Worm (Caenorhabditis elegans) whole organism, L1 larva: ENCODE measurements around the gene ssr-2.

Experiments
- C16A3.4 ChIP-seq: fragments of 150-350 bp; optimal IDR thresholded peaks from 2 replicates; lab custom pipeline; 2014; ENCODE audit warnings: missing biosample characterization, missing genetic modification characterization
- C34B4.2 ChIP-seq: sonication (generic microtip); optimal IDR thresholded peaks from 2 replicates; lab custom pipeline; 2017; ENCODE audit warnings: mild to moderate bottlenecking, missing genetic modification characterization, missing compliant biosample characterization
- F16B12.6 ChIP-seq: fragments of 150-350 bp; optimal IDR thresholded peaks from 2 replicates; lab custom pipeline; 2014; ENCODE audit warnings: missing biosample characterization, missing genetic modification characterization
- Y116A8C.19 ChIP-seq: sonication (generic microtip); optimal IDR thresholded peaks from 2 replicates; lab custom pipeline; 2016; ENCODE audit warnings: missing compliant biosample characterization, missing genetic modification characterization, borderline replicate concordance
- aly-2 ChIP-seq: fragments of 150-350 bp; optimal IDR thresholded peaks from 2 replicates; lab custom pipeline; 2014; ENCODE audit warnings: missing biosample characterization, missing genetic modification characterization
- blmp-1 ChIP-seq: fragments of 150-350 bp; optimal IDR thresholded peaks from 2 replicates; lab custom pipeline; 2014; ENCODE audit warnings: missing biosample characterization, missing genetic modification characterization
- ceh-8 ChIP-seq: fragments of 200-800 bp; sonication (Bioruptor generic); optimal IDR thresholded peaks from 2 replicates; lab custom pipeline; 2018; ENCODE audit warnings: mild to moderate bottlenecking, missing genetic modification characterization, moderate library complexity, missing compliant biosample characterization
- ceh-82 ChIP-seq, 3 experiments: fragments of 150-350 bp in 1 of 3; sonication (generic microtip) in 2 of 3; optimal IDR thresholded peaks; 2 replicates each; lab custom pipeline; 2014 to 2017; ENCODE audit warnings: missing biosample characterization in 3 of 3, missing genetic modification characterization in 3 of 3
- ceh-90 ChIP-seq: sonication (generic microtip); optimal IDR thresholded peaks from 2 replicates; lab custom pipeline; 2016; ENCODE audit warnings: missing genetic modification characterization, missing compliant biosample characterization
- dpl-1 ChIP-seq, 3 experiments: fragments of 150-350 bp in 2 of 3; sonication (generic microtip) in 1 of 3; optimal IDR thresholded peaks; 2 replicates each; lab custom pipeline; 2014 to 2017; ENCODE audit warnings: missing biosample characterization in 3 of 3, missing genetic modification characterization in 3 of 3, missing genetic modification reagents in 3 of 3
- efl-1 ChIP-seq, 4 experiments: fragments of 150-350 bp; optimal IDR thresholded peaks in 3 of 4; peaks in 1 of 4; 1 replicate in 1 of 4; 2 replicates in 3 of 4; lab custom pipeline; 2014; ENCODE audit warnings: missing biosample characterization in 2 of 4, missing genetic modification characterization in 2 of 4, missing genetic modification reagents in 2 of 4
- efl-3 ChIP-seq: fragments of 200-800 bp; sonication (Bioruptor generic); optimal IDR thresholded peaks from 2 replicates; lab custom pipeline; 2018; ENCODE audit warnings: mild to moderate bottlenecking, missing genetic modification characterization, missing compliant biosample characterization
- egl-13 ChIP-seq: sonication (generic microtip); optimal IDR thresholded peaks from 2 replicates; lab custom pipeline; 2016; ENCODE audit warnings: missing genotype, missing genetic modification reagents, missing genetic modification characterization, missing compliant biosample characterization
- egl-27 ChIP-seq, 2 experiments: fragments of 150-350 bp in 1 of 2; sonication (generic microtip); optimal IDR thresholded peaks; 3 replicates each; lab custom pipeline; 2017 to 2018; ENCODE audit warnings: missing biosample characterization in 2 of 2, missing genetic modification characterization in 2 of 2, missing genetic modification reagents in 2 of 2
- elt-2 ChIP-seq: sonication (generic microtip); optimal IDR thresholded peaks from 2 replicates; lab custom pipeline; 2016; ENCODE audit warnings: missing genetic modification characterization, mild to moderate bottlenecking, inconsistent platforms, missing compliant biosample characterization, missing genetic modification reagents
- elt-3 ChIP-seq, 6 experiments: fragments of 150-350 bp in 1 of 6; sonication (generic microtip); optimal IDR thresholded peaks; 2 replicates each; lab custom pipeline; 2017 to 2018; ENCODE audit warnings: missing biosample characterization in 6 of 6, missing genetic modification characterization in 6 of 6, inconsistent platforms in 1 of 6
- fkh-4 ChIP-seq: sonication (generic microtip); optimal IDR thresholded peaks from 2 replicates; lab custom pipeline; 2016; ENCODE audit warnings: missing compliant biosample characterization, missing genetic modification characterization, borderline replicate concordance
- fkh-8 ChIP-seq: sonication (generic microtip); optimal IDR thresholded peaks from 2 replicates; lab custom pipeline; 2016; ENCODE audit warnings: mild to moderate bottlenecking, missing genetic modification characterization, missing compliant biosample characterization
- grh-1 ChIP-seq: fragments of 200-800 bp; sonication (Bioruptor generic); IDR thresholded peaks from 2 replicates; pipeline ENCODE4 v1.3.6; 2022; ENCODE audit warnings: missing genetic modification reagents, missing genetic modification characterization, missing compliant biosample characterization
- hlh-17 ChIP-seq: fragments of 200-800 bp; sonication (Bioruptor generic); optimal IDR thresholded peaks from 2 replicates; lab custom pipeline; 2018; ENCODE audit warnings: missing genetic modification characterization, mild to moderate bottlenecking, missing compliant biosample characterization, moderate library complexity, borderline replicate concordance
- hpl-2 ChIP-seq: fragments of 150-350 bp; optimal IDR thresholded peaks from 2 replicates; lab custom pipeline; 2014; ENCODE audit warnings: missing biosample characterization, missing genetic modification reagents, missing genetic modification characterization
- isw-1 ChIP-seq: fragments of 200-800 bp; sonication (Bioruptor generic); IDR thresholded peaks from 2 replicates; pipeline ENCODE4 v1.3.6; 2022; ENCODE audit warnings: missing genetic modification characterization, missing compliant biosample characterization
- lin-13 ChIP-seq: fragments of 150-350 bp; optimal IDR thresholded peaks from 2 replicates; lab custom pipeline; 2014; ENCODE audit warnings: missing biosample characterization, missing genetic modification reagents, missing genetic modification characterization
- lin-14 ChIP-seq: fragments of 200-800 bp; sonication (Bioruptor generic); optimal IDR thresholded peaks from 2 replicates; lab custom pipeline; 2018; ENCODE audit warnings: mild to moderate bottlenecking, missing genetic modification characterization, moderate library complexity, missing compliant biosample characterization
- lin-35 ChIP-seq, 2 experiments: fragments of 150-350 bp; optimal IDR thresholded peaks; 2 replicates each; lab custom pipeline; 2014; ENCODE audit warnings: missing biosample characterization in 2 of 2, missing genetic modification characterization in 2 of 2, missing genetic modification reagents in 2 of 2
- lin-39 ChIP-seq: fragments of 150-350 bp; optimal IDR thresholded peaks from 2 replicates; lab custom pipeline; 2014; ENCODE audit warnings: missing biosample characterization, missing genetic modification reagents, missing genetic modification characterization
- lir-3 ChIP-seq: sonication (generic microtip); optimal IDR thresholded peaks from 2 replicates; lab custom pipeline; 2016; ENCODE audit warnings: mild to moderate bottlenecking, missing genetic modification characterization, moderate library complexity, missing compliant biosample characterization; ENCODE audit not compliant: poor library complexity
- mef-2 ChIP-seq: fragments of 150-350 bp; optimal IDR thresholded peaks from 2 replicates; lab custom pipeline; 2014; ENCODE audit warnings: missing biosample characterization, missing genetic modification characterization
- nhr-11 ChIP-seq: fragments of 150-350 bp; optimal IDR thresholded peaks from 2 replicates; lab custom pipeline; 2014; ENCODE audit warnings: missing biosample characterization, missing genetic modification characterization
- nhr-12 ChIP-seq: sonication (generic microtip); optimal IDR thresholded peaks from 2 replicates; lab custom pipeline; 2017; ENCODE audit warnings: missing biosample characterization, missing genetic modification characterization
- nhr-20 ChIP-seq: sonication (generic microtip); optimal IDR thresholded peaks from 2 replicates; lab custom pipeline; 2016; ENCODE audit warnings: mild to moderate bottlenecking, missing genetic modification characterization, missing compliant biosample characterization
- nhr-237 ChIP-seq: fragments of 150-350 bp; optimal IDR thresholded peaks from 2 replicates; lab custom pipeline; 2014; ENCODE audit warnings: missing biosample characterization, missing genetic modification characterization
- nhr-71 ChIP-seq: sonication (generic microtip); optimal IDR thresholded peaks from 2 replicates; lab custom pipeline; 2016; ENCODE audit warnings: mild to moderate bottlenecking, missing genetic modification characterization, moderate library complexity, missing compliant biosample characterization
- nhr-76 ChIP-seq: sonication (generic microtip); optimal IDR thresholded peaks from 2 replicates; lab custom pipeline; 2017; ENCODE audit warnings: missing biosample characterization, missing genetic modification characterization
- nhr-84 ChIP-seq: sonication (generic microtip); optimal IDR thresholded peaks from 2 replicates; lab custom pipeline; 2017; ENCODE audit warnings: missing biosample characterization, missing genetic modification characterization
- nhr-85 ChIP-seq: sonication (generic microtip); peaks from one replicate; lab custom pipeline; 2016; ENCODE audit warnings: missing genetic modification characterization, inconsistent platforms, missing compliant biosample characterization
- nhr-90 ChIP-seq: sonication (generic microtip); optimal IDR thresholded peaks from 2 replicates; lab custom pipeline; 2016; ENCODE audit warnings: mild to moderate bottlenecking, missing genetic modification characterization, missing compliant biosample characterization; ENCODE audit not compliant: poor library complexity
- pag-3 ChIP-seq: sonication (generic microtip); optimal IDR thresholded peaks from 2 replicates; lab custom pipeline; 2017; ENCODE audit warnings: missing genetic modification characterization, mild to moderate bottlenecking, missing compliant biosample characterization, antibody characterized with exemption, borderline replicate concordance; ENCODE audit not compliant: insufficient read depth
- pqm-1 ChIP-seq: sonication (generic microtip); optimal IDR thresholded peaks from 3 replicates; lab custom pipeline; 2017; ENCODE audit warnings: missing biosample characterization, missing genetic modification characterization
- skn-1 ChIP-seq: fragments of 150-350 bp; optimal IDR thresholded peaks from 2 replicates; lab custom pipeline; 2014; ENCODE audit warnings: missing biosample characterization, missing genetic modification characterization
- snpc-4 ChIP-seq: fragments of 150-350 bp; optimal IDR thresholded peaks from 2 replicates; lab custom pipeline; 2014; ENCODE audit warnings: missing biosample characterization, missing genetic modification characterization
- snu-23 ChIP-seq: sonication (generic microtip); optimal IDR thresholded peaks from 2 replicates; lab custom pipeline; 2016; ENCODE audit warnings: missing genetic modification characterization, missing compliant biosample characterization
- sox-4 ChIP-seq: sonication (generic microtip); optimal IDR thresholded peaks from 2 replicates; lab custom pipeline; 2016; ENCODE audit warnings: missing genetic modification characterization, missing compliant biosample characterization
- swsn-7 ChIP-seq: sonication (generic microtip); optimal IDR thresholded peaks from 2 replicates; lab custom pipeline; 2016; ENCODE audit warnings: missing genetic modification characterization, missing compliant biosample characterization
- tlp-1 ChIP-seq: fragments of 150-350 bp; optimal IDR thresholded peaks from 2 replicates; lab custom pipeline; 2014; ENCODE audit warnings: missing biosample characterization, missing genetic modification characterization
- unc-130 ChIP-seq: fragments of 150-350 bp; optimal IDR thresholded peaks from 2 replicates; lab custom pipeline; 2017; ENCODE audit warnings: missing biosample characterization, missing genetic modification characterization, inconsistent platforms
- unc-30 ChIP-seq: sonication (generic microtip); optimal IDR thresholded peaks from 2 replicates; lab custom pipeline; 2017; ENCODE audit warnings: missing biosample characterization, missing genetic modification characterization
- unc-86 ChIP-seq: sonication (generic microtip); optimal IDR thresholded peaks from 2 replicates; lab custom pipeline; 2016; ENCODE audit warnings: missing genetic modification characterization, missing compliant biosample characterization
- unc-98 ChIP-seq: fragments of 200-800 bp; sonication (Bioruptor generic); IDR thresholded peaks from 2 replicates; pipeline ENCODE4 v1.3.6; 2022; ENCODE audit warnings: missing genetic modification characterization, missing compliant biosample characterization
- vab-15 ChIP-seq: sonication (generic microtip); optimal IDR thresholded peaks from 2 replicates; lab custom pipeline; 2017; ENCODE audit warnings: missing genotype, mild to moderate bottlenecking, missing genetic modification characterization, missing compliant biosample characterization
- zag-1 ChIP-seq: fragments of 150-350 bp; optimal IDR thresholded peaks from 2 replicates; lab custom pipeline; 2014; ENCODE audit warnings: missing biosample characterization, missing genetic modification characterization
- zip-4 ChIP-seq: fragments of 200-800 bp; sonication (Bioruptor generic); optimal IDR thresholded peaks from 2 replicates; lab custom pipeline; 2018; ENCODE audit warnings: mild to moderate bottlenecking, missing genetic modification characterization, moderate library complexity, missing compliant biosample characterization

ssr-2 gene

DNA sequence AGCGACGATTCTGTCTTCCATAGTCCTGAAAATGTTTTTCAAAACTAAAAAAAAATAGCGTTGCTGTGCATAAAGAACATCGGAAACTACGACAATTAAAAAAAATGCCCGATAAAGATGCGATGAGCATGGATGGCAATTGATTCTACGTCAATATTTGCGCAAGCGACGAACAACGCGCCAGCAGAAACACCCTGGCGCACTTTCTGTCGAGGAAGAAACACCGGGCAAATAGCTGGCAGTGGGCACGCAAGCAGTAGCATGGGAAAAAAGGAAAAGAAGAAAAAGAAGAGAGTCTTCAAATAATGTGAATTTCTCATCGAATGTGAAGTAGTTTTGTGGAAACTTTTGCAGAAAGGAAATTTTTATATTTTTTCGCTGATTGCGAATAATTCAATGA lies 17.9 kb downstream of the ssr-2 start, which contains the start of gene C14A11.9:
Gene C14A11.9, minus strand, starts transcription at position 27 of the 400 bp plus-strand sequence.
- TF ChIP-seq efl-3 (GFP tag; lab: Kevin White, UChicago): peak; percentile 52
- peak; percentile 68 for TF ChIP-seq sox-4 (tag; lab: Kevin White, UChicago)
- TF ChIP-seq fkh-8 (tag; lab: Kevin White, UChicago): peak; percentile 91
- peak; percentile 56 for TF ChIP-seq unc-130
- peak; percentile 84 for TF ChIP-seq C16A3.4 (tag; lab: Kevin White, UChicago)
- no peak for TF ChIP-seq nhr-237 (tag; lab: Kevin White, UChicago)
- peak; percentile 63 for TF ChIP-seq zag-1 (tag; lab: Kevin White, UChicago)
- TF ChIP-seq aly-2: peak; percentile 76
- TF ChIP-seq nhr-20: peak; percentile 94
- peak; percentile 2 for TF ChIP-seq nhr-12
- peak; percentile 89 for TF ChIP-seq skn-1
- peak; percentile 69 for TF ChIP-seq blmp-1 (tag; lab: Kevin White, UChicago)
- TF ChIP-seq nhr-85: peak; percentile 96
- TF ChIP-seq isw-1 (GFP tag; lab: Robert Waterston, UW): peak; percentile 82
- TF ChIP-seq lin-13 (GFP tag; lab: Kevin White, UChicago): peak; percentile 91
- peak; percentile 96 for TF ChIP-seq swsn-7 (tag; lab: Kevin White, UChicago)
- no peak for TF ChIP-seq C34B4.2 (tag; lab: Kevin White, UChicago)
- peak; percentile 72 for TF ChIP-seq nhr-11 (tag; lab: Kevin White, UChicago)
- peak; percentile 80 for TF ChIP-seq grh-1 (GFP tag; lab: Robert Waterston, UW)
- peak; percentile 93 for TF ChIP-seq egl-13
- peak; percentile 82 to 95 (median 93) for TF ChIP-seq ceh-82 (tag; optimal IDR thresholded peaks at IDR 0.05; lab: Kevin White, UChicago)
- TF ChIP-seq elt-3 (tag; optimal IDR thresholded peaks at IDR 0.05; lab: Kevin White, UChicago): peak in 3 of 6 experiments; percentile 29 to 63 (median 35)
- peak; percentile 33 for TF ChIP-seq mef-2 (tag; lab: Kevin White, UChicago)
- TF ChIP-seq efl-1 (optimal IDR thresholded peaks at IDR 0.05; lab: Kevin White, UChicago): peak; percentile 71 to 79
- peak; percentile 70 to 98 for TF ChIP-seq efl-1 (GFP tag; optimal IDR thresholded peaks at IDR 0.05 in 1 of 2; lab: Kevin White, UChicago)
- peak; percentile 35 for TF ChIP-seq pag-3 (tag; lab: Kevin White, UChicago)
- peak; percentile 94 for TF ChIP-seq lin-14 (GFP tag; lab: Kevin White, UChicago)
- peak; percentile 86 for TF ChIP-seq snpc-4 (tag; lab: Kevin White, UChicago)
- TF ChIP-seq unc-98 (GFP tag; lab: Robert Waterston, UW): no peak
- peak; percentile 97 for TF ChIP-seq snu-23
- TF ChIP-seq lin-39 (tag; lab: Kevin White, UChicago): peak; percentile 93
- TF ChIP-seq nhr-71 (tag; lab: Kevin White, UChicago): peak; percentile 95
- no peak for TF ChIP-seq pqm-1 (tag; lab: Kevin White, UChicago)
- no peak for TF ChIP-seq Y116A8C.19 (tag; lab: Kevin White, UChicago)
- peak; percentile 69 to 80 (median 79) for TF ChIP-seq dpl-1 (GFP tag; optimal IDR thresholded peaks at IDR 0.05; lab: Kevin White, UChicago)
- TF ChIP-seq zip-4: peak; percentile 77
- TF ChIP-seq unc-86 (tag; lab: Kevin White, UChicago): peak; percentile 95
- peak; percentile 94 for TF ChIP-seq nhr-90 (tag; lab: Kevin White, UChicago)
- TF ChIP-seq ceh-8 (GFP tag; lab: Kevin White, UChicago): peak; percentile 81
- peak; percentile 53 for TF ChIP-seq F16B12.6
- peak; percentile 56 for TF ChIP-seq lir-3 (tag; lab: Kevin White, UChicago)
- TF ChIP-seq ceh-90: peak; percentile 23
- peak; percentile 72 for TF ChIP-seq hpl-2
- TF ChIP-seq hlh-17 (GFP tag; lab: Kevin White, UChicago): no peak
- TF ChIP-seq tlp-1 (tag; lab: Kevin White, UChicago): no peak
- TF ChIP-seq fkh-4 (tag; lab: Kevin White, UChicago): peak; percentile 44
- TF ChIP-seq nhr-76: peak; percentile 13
- TF ChIP-seq elt-2 (tag; lab: Kevin White, UChicago): peak; percentile 91
- peak; percentile 78 to 90 for TF ChIP-seq lin-35 (GFP tag; optimal IDR thresholded peaks at IDR 0.05; lab: Kevin White, UChicago)
- no peak for TF ChIP-seq unc-30
- TF ChIP-seq egl-27 (tag; optimal IDR thresholded peaks at IDR 0.05; lab: Kevin White, UChicago): peak in 1 of 2 experiments; percentile 52
- TF ChIP-seq vab-15 (tag; lab: Kevin White, UChicago): no peak
- TF ChIP-seq nhr-84 (tag; lab: Kevin White, UChicago): no peak
